Worm (Caenorhabditis elegans): ENCODE data around the gene end-3.
A peak's percentile ranks its signal among the peaks of the same experiment; 100 is the strongest.

The end-3 gene

DNA sequence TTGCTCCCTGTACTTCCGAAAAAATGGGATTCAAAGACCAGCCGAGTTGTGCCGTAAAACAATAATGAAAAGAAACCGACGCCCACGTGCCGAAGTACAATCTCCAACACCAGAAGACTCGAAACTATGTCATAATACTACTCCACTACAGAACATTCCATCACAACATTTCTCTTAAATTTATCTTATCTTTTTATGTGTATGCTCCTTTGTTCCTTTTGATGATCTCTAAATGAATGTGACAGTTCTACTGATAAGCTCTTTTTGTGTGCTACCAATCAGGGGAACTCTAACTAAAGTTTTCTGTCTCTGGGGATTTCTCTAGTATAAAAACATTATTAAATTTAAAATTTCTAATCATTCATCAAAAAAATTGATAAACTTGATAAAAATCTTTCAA lies 27.7 kb upstream of the end-3 start (continued):
- no peak for TF ChIP-seq K12H6.12 (tag; optimal IDR thresholded peaks at IDR 0.05)
- no peak for TF ChIP-seq F33H1.4 (GFP tag; IDR thresholded peaks at IDR 0.05)
- no peak for TF ChIP-seq xnd-1 (tag; optimal IDR thresholded peaks at IDR 0.05)
- no peak for TF ChIP-seq zim-3 (tag; optimal IDR thresholded peaks at IDR 0.05)
- no peak for TF ChIP-seq B0019.2 (GFP tag; conservative IDR thresholded peaks at IDR 0.05)
- TF ChIP-seq F49E8.2 (tag; optimal IDR thresholded peaks at IDR 0.05; ENCODE audit: insufficient read depth): no peak
- TF ChIP-seq rec-8 (tag; optimal IDR thresholded peaks at IDR 0.05): no peak
- TF ChIP-seq ceh-100 (GFP tag; IDR thresholded peaks at IDR 0.05): no peak
- no peak for TF ChIP-seq ceh-58 (GFP tag; IDR thresholded peaks at IDR 0.05)
- TF ChIP-seq ceh-91 (GFP tag; IDR thresholded peaks at IDR 0.05): no peak
- no peak for TF ChIP-seq K11D2.4 (GFP tag; IDR thresholded peaks at IDR 0.05)
- TF ChIP-seq fkh-3 (tag; optimal IDR thresholded peaks at IDR 0.05): no peak
- no peak for TF ChIP-seq zfh-2 (GFP tag; conservative IDR thresholded peaks at IDR 0.05)
- TF ChIP-seq ceh-79 (tag; optimal IDR thresholded peaks at IDR 0.05): peak; percentile 12
- TF ChIP-seq atf-7 (tag; optimal IDR thresholded peaks at IDR 0.05): no peak
- TF ChIP-seq hmg-1.2 (GFP tag; IDR thresholded peaks at IDR 0.05): peak; percentile 13; the same call in 1 of the 2 replicates
- TF ChIP-seq unc-62 (GFP tag; optimal IDR thresholded peaks at IDR 0.05): no peak
- TF ChIP-seq unc-130 (GFP tag; optimal IDR thresholded peaks at IDR 0.05): no peak
- no peak for TF ChIP-seq bed-2 (GFP tag; IDR thresholded peaks at IDR 0.05)
- no peak for TF ChIP-seq ztf-18 (tag; optimal IDR thresholded peaks at IDR 0.05)
- TF ChIP-seq F52B5.7 (tag; optimal IDR thresholded peaks at IDR 0.05): no peak

DNA sequence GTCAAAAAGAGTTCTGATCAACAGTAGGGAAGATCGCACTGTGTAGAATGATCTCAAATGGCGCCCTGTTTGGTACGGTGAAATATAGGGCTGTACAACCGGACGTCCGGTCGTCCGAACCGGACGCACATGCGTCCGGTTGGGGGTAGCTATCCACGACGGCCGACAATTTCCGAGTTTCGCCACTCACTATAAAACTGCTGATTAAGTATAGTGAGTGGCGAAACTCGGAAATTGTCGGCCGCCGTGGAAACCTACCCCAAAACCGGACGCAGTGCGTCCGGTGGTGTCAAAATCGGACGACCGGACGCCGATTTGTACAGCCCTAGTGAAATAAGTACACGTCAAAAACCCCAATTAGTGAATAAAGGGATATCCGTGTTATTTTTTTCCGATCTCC lies 22.5 kb upstream of the end-3 start:
- TF ChIP-seq snpc-4 (GFP tag; optimal IDR thresholded peaks at IDR 0.05): peak; percentile 32
- peak in 3 of 4 experiments; percentile 58 to 90 (median 89) for TF ChIP-seq snpc-4 (tag; optimal IDR thresholded peaks at IDR 0.05)
- peak; percentile 77 for TF ChIP-seq snpc-1.1 (tag; optimal IDR thresholded peaks at IDR 0.05; ENCODE audit: insufficient read depth)
- peak; percentile 34; the same call in 1 of the 2 replicates for TF ChIP-seq hmg-1.2 (GFP tag; IDR thresholded peaks at IDR 0.05)
- peak; percentile 27 for TF ChIP-seq snpc-3.4 (tag; optimal IDR thresholded peaks at IDR 0.05)

DNA sequence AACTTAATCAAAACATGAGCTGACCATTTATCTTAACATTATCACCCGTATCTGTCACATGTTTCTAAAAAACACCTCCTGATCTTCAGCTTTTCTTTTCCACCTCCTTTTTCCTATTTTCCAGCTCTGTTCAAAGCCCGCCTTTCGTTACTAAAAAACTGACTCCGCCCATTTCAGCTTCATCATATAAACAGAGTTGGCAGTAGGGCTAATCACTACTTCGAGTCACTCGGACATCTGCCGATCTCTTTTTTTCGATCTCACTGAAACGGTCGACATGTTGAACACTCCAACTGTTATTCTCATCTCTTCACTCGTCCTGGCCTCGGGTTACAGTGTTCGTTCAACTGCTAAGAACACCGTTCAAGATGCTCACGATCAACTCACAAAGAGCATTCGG lies 22.0 kb upstream of the end-3 start, which contains the start of gene droe-4:
Gene droe-4 (plus strand): TSS at position 172 of the 400 bp plus-strand sequence.
- TF ChIP-seq nhr-27 (tag; optimal IDR thresholded peaks at IDR 0.05) (no peak), egrh-3 (GFP tag; IDR thresholded peaks at IDR 0.05) (no peak), K12H6.12 (tag; optimal IDR thresholded peaks at IDR 0.05) (no peak)

DNA sequence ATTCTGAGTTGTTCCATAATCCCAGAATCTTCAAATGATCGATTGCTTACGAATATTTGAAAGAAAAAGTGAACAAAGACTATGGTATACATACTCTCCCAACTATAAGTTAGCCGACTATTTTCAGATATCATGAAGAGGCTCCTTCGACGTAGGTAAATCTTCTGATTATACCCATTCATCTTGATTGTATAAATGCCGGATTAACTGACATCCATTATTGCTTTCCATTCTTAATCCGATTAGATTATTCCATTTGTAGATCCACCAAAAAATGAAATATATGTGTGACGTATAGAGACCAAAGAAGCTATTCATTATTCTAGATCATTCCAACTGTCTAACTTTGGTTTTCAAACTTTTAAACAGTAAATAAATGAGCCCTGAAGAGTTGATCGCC lies 21.0 kb upstream of the end-3 start:
- no peak for TF ChIP-seq F33H1.4 (GFP tag; IDR thresholded peaks at IDR 0.05)
- TF ChIP-seq T07F8.4 (tag; optimal IDR thresholded peaks at IDR 0.05): no peak
- no peak for TF ChIP-seq aptf-2 (GFP tag; conservative IDR thresholded peaks at IDR 0.05)
- no peak for TF ChIP-seq hlh-12 (tag; optimal IDR thresholded peaks at IDR 0.05)
- no peak for TF ChIP-seq pbrm-1 (GFP tag; IDR thresholded peaks at IDR 0.05)
- TF ChIP-seq Y79H2A.3 (GFP tag; conservative IDR thresholded peaks at IDR 0.05): no peak
- no peak for TF ChIP-seq ceh-91 (GFP tag; IDR thresholded peaks at IDR 0.05)

DNA sequence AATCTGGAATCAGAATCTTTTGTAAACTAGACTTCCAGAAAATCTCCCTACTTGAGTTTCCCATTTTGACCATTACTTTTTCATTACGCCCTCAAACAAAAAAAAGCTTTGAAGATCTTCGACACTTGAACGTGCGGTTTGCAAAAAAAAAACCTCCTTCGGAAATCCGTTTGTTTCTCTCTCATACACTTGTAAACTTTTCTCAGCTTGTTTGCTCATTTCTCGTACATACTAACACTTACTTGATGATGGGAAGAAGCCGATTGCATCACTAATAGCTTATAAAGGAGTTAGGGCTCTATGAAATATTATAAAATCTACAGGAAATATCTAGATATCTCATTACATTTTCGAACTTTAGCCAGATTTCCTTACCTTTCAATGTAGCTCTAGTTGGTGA lies 12.6 kb upstream of the end-3 start:
- TF ChIP-seq madf-6 (GFP tag; IDR thresholded peaks at IDR 0.05) (no peak), Y95B8A.8 (GFP tag; IDR thresholded peaks at IDR 0.05) (no peak), let-526 (GFP tag; IDR thresholded peaks at IDR 0.05) (no peak), ZK185.1 (tag; optimal IDR thresholded peaks at IDR 0.05; ENCODE audit: poor library complexity, severe bottlenecking) (no peak)

Measured in whole organism, young adult.